Fruit fly (Drosophila melanogaster) Kc167 (cell line): Measurements from ENCODE around the gene pb.

Experiments
- Myc ChIP-seq: fragments of >200 bp; optimal IDR thresholded peaks from 2 replicates; lab custom pipeline; 2017; ENCODE audit warnings: missing external identifiers
- Sin3A ChIP-seq: fragments of >200 bp; optimal IDR thresholded peaks from 2 replicates; lab custom pipeline; 2018; ENCODE audit warnings: missing external identifiers
- h ChIP-seq: fragments of >200 bp; optimal IDR thresholded peaks from 3 replicates; lab custom pipeline; 2018; ENCODE audit warnings: missing external identifiers
- psq ChIP-seq: fragments of >200 bp; optimal IDR thresholded peaks from 2 replicates; lab custom pipeline; 2017; ENCODE audit warnings: missing external identifiers
- ttk ChIP-seq: sonication (Bioruptor generic); optimal IDR thresholded peaks from 2 replicates; lab custom pipeline; 2017; ENCODE audit warnings: missing external identifiers

DNA sequence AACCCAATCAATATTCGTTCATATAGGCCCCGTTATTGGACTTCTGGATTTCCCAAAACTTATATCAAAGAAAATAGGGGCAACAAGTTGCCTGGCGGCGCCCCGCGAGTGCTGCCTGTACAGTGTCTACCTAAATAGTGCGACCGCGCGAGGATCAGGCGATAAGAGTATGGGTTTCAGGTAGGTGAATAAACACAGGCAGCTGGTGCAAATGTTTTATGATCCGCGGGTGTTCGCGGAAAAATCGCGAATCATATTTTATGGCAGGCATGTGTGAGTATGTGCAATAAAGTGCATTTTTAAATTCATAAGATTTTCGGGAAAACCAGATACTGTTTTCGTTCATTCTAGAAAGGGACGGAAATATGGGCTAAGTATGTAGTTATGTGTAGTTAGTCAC is 13.6 kb upstream of the pb start:
- TF ChIP-seq Myc = no peak
- TF ChIP-seq psq (lab: Kevin White, UChicago) = no peak
- no peak for TF ChIP-seq h (lab: Kevin White, UChicago)
- no peak for TF ChIP-seq ttk (lab: Kevin White, UChicago)
- no peak for TF ChIP-seq Sin3A
